Fruit fly (Drosophila melanogaster) S2 (cell line): ENCODE measurements around the gene Tmhs.

Source experiments
- CG8478 ChIP-seq: fragments of >200 bp; optimal IDR thresholded peaks from 2 replicates; lab custom pipeline; 2018
- CTCF ChIP-seq, 2 experiments: fragments of >200 bp; optimal IDR thresholded peaks; 2 replicates each; lab custom pipeline; 2018

DNA sequence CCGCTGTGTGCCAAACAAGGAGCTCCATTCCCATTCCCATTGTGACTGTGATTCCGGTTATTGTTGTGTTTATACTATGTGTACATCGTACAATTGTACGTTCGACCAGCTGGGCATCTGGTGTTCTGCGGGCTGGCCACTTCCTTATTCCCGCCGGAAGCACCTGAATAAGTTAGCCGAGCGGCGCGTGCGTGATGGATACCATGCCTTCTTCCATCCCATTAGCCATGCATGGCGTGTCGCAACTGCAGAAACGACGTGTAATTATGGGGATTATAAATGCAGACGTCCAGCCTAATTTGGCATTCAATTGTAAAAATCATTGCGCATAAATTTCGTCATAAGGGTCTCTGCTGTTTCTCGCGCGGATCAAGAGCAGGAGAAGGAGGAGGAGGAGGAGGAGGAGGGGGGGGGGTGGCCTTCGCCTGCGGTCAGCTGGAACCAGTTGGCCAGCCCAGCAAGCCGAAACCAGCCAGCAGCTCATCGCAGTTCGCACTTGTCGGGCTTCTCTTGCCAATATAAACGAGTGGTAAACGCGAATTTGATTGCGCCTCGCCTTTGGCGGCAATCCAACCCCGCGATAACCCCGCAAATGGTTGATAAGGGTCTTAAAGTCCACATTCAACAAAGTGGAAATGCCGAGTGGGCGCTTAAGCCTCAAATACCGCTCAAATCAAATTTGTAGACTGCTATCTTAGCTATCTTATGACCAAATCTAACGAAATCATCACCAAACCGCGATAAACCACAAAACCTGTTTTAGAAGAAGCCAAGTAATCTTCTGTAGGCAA, 19.2 kb upstream of the Tmhs start:
- TF ChIP-seq CTCF (optimal IDR thresholded peaks at IDR 0.05; lab: Kevin White, UChicago), result no peak
- TF ChIP-seq CG8478 (lab: Kevin White, UChicago), result no peak
